Comparison of ENCODE assay signal across 3 fruit fly cellular contexts in the genomic region with DNA sequence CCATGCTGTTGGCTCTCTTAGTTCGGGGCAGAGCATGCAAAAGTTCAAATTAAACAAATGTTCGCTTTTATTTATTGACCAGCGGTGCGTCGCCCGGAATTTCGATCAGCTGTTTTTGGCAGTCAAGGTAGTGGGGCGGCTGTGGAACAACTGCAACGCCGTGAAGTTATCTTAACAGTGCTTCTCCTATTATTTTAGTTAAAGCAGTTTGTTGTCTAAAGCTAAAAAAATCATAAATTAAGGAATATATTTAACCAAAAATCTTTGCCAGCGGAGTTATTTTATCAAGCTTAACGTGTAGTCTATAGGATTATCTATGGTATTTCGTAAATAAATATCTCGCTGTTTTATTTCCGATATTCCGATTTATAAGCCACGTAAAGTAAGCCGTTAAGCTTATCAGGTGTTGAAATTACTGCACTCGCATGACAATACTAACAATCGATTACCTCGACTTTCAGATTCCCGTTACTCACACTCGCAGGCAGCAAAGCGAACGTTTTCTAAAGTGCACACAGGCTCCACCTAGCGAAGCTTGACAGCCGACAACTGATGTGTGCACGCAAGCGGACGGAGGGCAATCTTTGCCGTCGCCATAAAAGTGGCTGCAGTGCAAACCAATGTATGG.
A peak's percentile ranks its signal among the peaks of the same experiment; 100 is the strongest.
TF ChIP-seq lines count a peak whose summit lies in the region.

A gene (minus strand): TSS at position 122 of the 628 bp plus-strand sequence.
A gene (plus strand): TSS at position 199 of the 628 bp plus-strand sequence.

TF ChIP-seq in whole organism, embryonic, 481 proteins besides CTCF, POLR2A, EP300 and RAD21 (continued from another document and continues in another):
- TF ChIP-seq Ptx1 (GFP tag; IDR thresholded peaks at IDR 0.05; lab: Robert Waterston, UW) = no peak
- TF ChIP-seq Asciz (GFP tag; optimal IDR thresholded peaks at IDR 0.05; lab: Kevin White, UChicago) = no peak
- no peak for TF ChIP-seq sqz (GFP tag; optimal IDR thresholded peaks at IDR 0.05; lab: Kevin White, UChicago)
- TF ChIP-seq CG14667 (GFP tag; IDR thresholded peaks at IDR 0.05; lab: Robert Waterston, UW) = no peak
- peak; percentile 23 for TF ChIP-seq CG8089 (GFP tag; optimal IDR thresholded peaks at IDR 0.05; lab: Kevin White, UChicago)
- no peak for TF ChIP-seq CG2129 (GFP tag; IDR thresholded peaks at IDR 0.05; lab: Robert Waterston, UW; ENCODE audit: partially characterized antibody)
- TF ChIP-seq YL-1 (GFP tag; optimal IDR thresholded peaks at IDR 0.05; lab: Kevin White, UChicago) = no peak
- TF ChIP-seq lov (optimal IDR thresholded peaks at IDR 0.05; lab: Kevin White, UChicago) = no peak
- no peak for TF ChIP-seq lov (GFP tag; IDR thresholded peaks at IDR 0.05; lab: Robert Waterston, UW)
- TF ChIP-seq CG18476 (GFP tag; optimal IDR thresholded peaks at IDR 0.05; lab: Kevin White, UChicago) = no peak
- TF ChIP-seq CG15601 (tag; optimal IDR thresholded peaks at IDR 0.05; lab: Kevin White, UChicago) = peak; percentile 6
- TF ChIP-seq ems (GFP tag; optimal IDR thresholded peaks at IDR 0.05; lab: Kevin White, UChicago) = no peak
- no peak for TF ChIP-seq PHDP (tag; optimal IDR thresholded peaks at IDR 0.05; lab: Kevin White, UChicago)
- TF ChIP-seq Scr (GFP tag; IDR thresholded peaks at IDR 0.05; lab: Robert Waterston, UW; ENCODE audit: partially characterized antibody) = peak; percentile 39; the same call in 1 of the 2 replicates
- peak; percentile 70 for TF ChIP-seq pzg (GFP tag; optimal IDR thresholded peaks at IDR 0.05; lab: Kevin White, UChicago)
- peak; percentile 60; the same call in 1 of the 2 replicates for TF ChIP-seq NFAT (GFP tag; IDR thresholded peaks at IDR 0.05; lab: Robert Waterston, UW)
- no peak for TF ChIP-seq gce (GFP tag; IDR thresholded peaks at IDR 0.05; lab: Robert Waterston, UW)
- TF ChIP-seq CG7839 (tag; optimal IDR thresholded peaks at IDR 0.05; lab: Kevin White, UChicago) = peak; percentile 23
- no peak for TF ChIP-seq ap (GFP tag; IDR thresholded peaks at IDR 0.05; lab: Robert Waterston, UW)
- no peak for TF ChIP-seq repo (GFP tag; optimal IDR thresholded peaks at IDR 0.05; lab: Kevin White, UChicago)
- no peak for TF ChIP-seq CG17802 (tag; optimal IDR thresholded peaks at IDR 0.05; lab: Kevin White, UChicago)
- TF ChIP-seq rib (GFP tag; IDR thresholded peaks at IDR 0.05; lab: Robert Waterston, UW) = 0 out of 2 replicates have a peak, but pooled peaks have one; percentile 8
- peak; percentile 20 for TF ChIP-seq CG2120 (GFP tag; optimal IDR thresholded peaks at IDR 0.05; lab: Kevin White, UChicago)
- no peak for TF ChIP-seq GATAe (GFP tag; conservative IDR thresholded peaks at IDR 0.05; lab: Robert Waterston, UW)
- peak; percentile 26 for TF ChIP-seq CG4282 (GFP tag; optimal IDR thresholded peaks at IDR 0.05; lab: Kevin White, UChicago)
- no peak for TF ChIP-seq insv (GFP tag; optimal IDR thresholded peaks at IDR 0.05; lab: Kevin White, UChicago)
- TF ChIP-seq CG17568 (GFP tag; optimal IDR thresholded peaks at IDR 0.05; lab: Kevin White, UChicago) = no peak
- peak; percentile 17 for TF ChIP-seq CG10431 (GFP tag; optimal IDR thresholded peaks at IDR 0.05; lab: Kevin White, UChicago)
- peak; percentile 1 for TF ChIP-seq Atf-2 (GFP tag; optimal IDR thresholded peaks at IDR 0.05; lab: Kevin White, UChicago)
- no peak for TF ChIP-seq gt (GFP tag; IDR thresholded peaks at IDR 0.05; lab: Robert Waterston, UW)
- no peak for TF ChIP-seq lmd (GFP tag; IDR thresholded peaks at IDR 0.05; lab: Robert Waterston, UW)
- no peak for TF ChIP-seq CkIIα-i1 (GFP tag; IDR thresholded peaks at IDR 0.05; lab: Robert Waterston, UW)
- no peak for TF ChIP-seq CG4730 (GFP tag; IDR thresholded peaks at IDR 0.05; lab: Robert Waterston, UW)
- TF ChIP-seq CG2199 (GFP tag; IDR thresholded peaks at IDR 0.05; lab: Robert Waterston, UW) = peak; percentile 76; the same call in 1 of the 3 replicates
- TF ChIP-seq ATbp (GFP tag; optimal IDR thresholded peaks at IDR 0.05; lab: Kevin White, UChicago) = no peak
- TF ChIP-seq chinmo (GFP tag; IDR thresholded peaks at IDR 0.05; lab: Robert Waterston, UW; ENCODE audit: partially characterized antibody) = peak; percentile 91
- 0 out of 2 replicates have a peak, but pooled peaks have one; percentile 20 for TF ChIP-seq Awh (GFP tag; IDR thresholded peaks at IDR 0.05; lab: Robert Waterston, UW)
- 0 out of 2 replicates have a peak, but pooled peaks have one; percentile 14 for TF ChIP-seq Atf6 (GFP tag; IDR thresholded peaks at IDR 0.05; lab: Robert Waterston, UW)
- no peak for TF ChIP-seq lab (GFP tag; optimal IDR thresholded peaks at IDR 0.05; lab: Kevin White, UChicago)
- TF ChIP-seq CG10267 (tag; optimal IDR thresholded peaks at IDR 0.05; lab: Kevin White, UChicago) = peak; percentile 26
- no peak for TF ChIP-seq h (optimal IDR thresholded peaks at IDR 0.05; lab: Kevin White, UChicago)

TF ChIP-seq in whole organism, prepupa, 60 proteins besides CTCF, POLR2A, EP300 and RAD21 (continued from another document):
- no peak for TF ChIP-seq Sox14 (GFP tag; optimal IDR thresholded peaks at IDR 0.05; lab: Kevin White, UChicago)
- no peak for TF ChIP-seq CG11762 (GFP tag; optimal IDR thresholded peaks at IDR 0.05; lab: Kevin White, UChicago; ENCODE audit: insufficient read depth)
- no peak for TF ChIP-seq fd59A (GFP tag; optimal IDR thresholded peaks at IDR 0.05; lab: Kevin White, UChicago)
- TF ChIP-seq Eip78C (GFP tag; lab: Kevin White, UChicago) = peak; percentile 64
- no peak for TF ChIP-seq eg (GFP tag; IDR thresholded peaks at IDR 0.05; lab: Robert Waterston, UW)
- no peak for TF ChIP-seq CG32006 (GFP tag; optimal IDR thresholded peaks at IDR 0.05; lab: Kevin White, UChicago)
- no peak for TF ChIP-seq Ets21C (GFP tag; optimal IDR thresholded peaks at IDR 0.05; lab: Kevin White, UChicago)
- peak; percentile 88 for TF ChIP-seq achi (GFP tag; optimal IDR thresholded peaks at IDR 0.05; lab: Kevin White, UChicago)
- TF ChIP-seq dac (GFP tag; optimal IDR thresholded peaks at IDR 0.05; lab: Kevin White, UChicago) = no peak
- TF ChIP-seq Hr39 (GFP tag; optimal IDR thresholded peaks at IDR 0.05; lab: Kevin White, UChicago) = peak; percentile 21
- no peak for TF ChIP-seq spab (GFP tag; optimal IDR thresholded peaks at IDR 0.05; lab: Kevin White, UChicago)
- peak; percentile 37 for TF ChIP-seq esn (GFP tag; optimal IDR thresholded peaks at IDR 0.05; lab: Kevin White, UChicago)
- TF ChIP-seq fd85E (GFP tag; optimal IDR thresholded peaks at IDR 0.05; lab: Kevin White, UChicago) = no peak
- TF ChIP-seq CG11902 (GFP tag; optimal IDR thresholded peaks at IDR 0.05; lab: Kevin White, UChicago) = no peak

TF ChIP-seq in whole organism, wandering third instar larva, 38 proteins besides CTCF, POLR2A, EP300 and RAD21 (continued from another document):
- TF ChIP-seq Vsx2 (GFP tag; optimal IDR thresholded peaks at IDR 0.05; lab: Kevin White, UChicago; ENCODE audit: partially characterized antibody) = no peak
- no peak for TF ChIP-seq psq (GFP tag; optimal IDR thresholded peaks at IDR 0.05; lab: Kevin White, UChicago)
